Worm (Caenorhabditis elegans): ENCODE data around the gene F11D5.1.

DNA sequence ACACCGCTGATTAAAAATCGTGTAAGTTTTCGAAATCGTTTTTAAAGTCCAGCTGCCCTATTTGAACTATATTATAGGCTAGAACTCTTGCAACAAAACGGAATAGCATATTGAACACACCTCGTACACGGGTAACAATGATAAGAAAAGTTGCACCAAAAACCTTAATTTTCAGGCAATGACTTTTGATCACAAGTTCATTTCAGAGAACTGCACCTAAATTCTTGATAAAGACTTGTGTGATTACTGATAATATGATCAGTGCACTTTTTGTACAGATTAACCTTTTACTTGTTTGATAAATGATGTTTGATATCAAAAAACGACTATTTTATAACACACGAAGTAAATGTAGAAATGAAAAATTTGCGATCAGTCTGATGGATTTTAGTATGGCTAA lies 35.1 kb upstream of the F11D5.1 start:
- no peak for TF ChIP-seq lin-13 (GFP tag; optimal IDR thresholded peaks at IDR 0.05)
- TF ChIP-seq nhr-25 (tag; optimal IDR thresholded peaks at IDR 0.05) = no peak
- TF ChIP-seq aly-2 (tag; optimal IDR thresholded peaks at IDR 0.05) = no peak
- TF ChIP-seq ceh-82 (tag; optimal IDR thresholded peaks at IDR 0.05) = no peak
